Fruit fly (Drosophila melanogaster): Measurements from ENCODE around the gene COX7A.

The COX7A gene

dm6 chr3R:8349449-8350115 is 8.7 kb upstream of the COX7A start, which contains the start of gene Atg13 (continued):
- TF ChIP-seq CG31388 (GFP tag; optimal IDR thresholded peaks at IDR 0.05) = no peak
- TF ChIP-seq Dip2 (GFP tag; IDR thresholded peaks at IDR 0.05) = no peak
- no peak for TF ChIP-seq CTCF (GFP tag; optimal IDR thresholded peaks at IDR 0.05)
- TF ChIP-seq Dfd (GFP tag; optimal IDR thresholded peaks at IDR 0.05) = peak in 1 of 2 experiments; percentile 51
- TF ChIP-seq CG17912 (GFP tag; optimal IDR thresholded peaks at IDR 0.05) = no peak
- no peak for TF ChIP-seq kni (GFP tag; optimal IDR thresholded peaks at IDR 0.05)
- no peak for TF ChIP-seq tx (GFP tag; optimal IDR thresholded peaks at IDR 0.05)
- no peak for TF ChIP-seq Ada2b (GFP tag; IDR thresholded peaks at IDR 0.05)
- TF ChIP-seq lola (GFP tag; optimal IDR thresholded peaks at IDR 0.05) = peak in 1 of 3 experiments; percentile 34
- TF ChIP-seq Ssrp (tag; optimal IDR thresholded peaks at IDR 0.05) = peak; percentile 33
- TF ChIP-seq Ptx1 (GFP tag; IDR thresholded peaks at IDR 0.05) = peak; percentile 34; the same call in 1 of the 2 replicates
- TF ChIP-seq onecut (GFP tag; IDR thresholded peaks at IDR 0.05) = no peak
- no peak for TF ChIP-seq zf30C (GFP tag; optimal IDR thresholded peaks at IDR 0.05)
- TF ChIP-seq fd3F (GFP tag; optimal IDR thresholded peaks at IDR 0.05) = no peak
- TF ChIP-seq fd102C (GFP tag; optimal IDR thresholded peaks at IDR 0.05) = no peak
- no peak for TF ChIP-seq TFAM (GFP tag; optimal IDR thresholded peaks at IDR 0.05)
- TF ChIP-seq YL-1 (GFP tag; optimal IDR thresholded peaks at IDR 0.05) = peak; percentile 33
- no peak for TF ChIP-seq Fer3 (tag; optimal IDR thresholded peaks at IDR 0.05)
- TF ChIP-seq CG17359 (tag; optimal IDR thresholded peaks at IDR 0.05) = no peak
- TF ChIP-seq esg (GFP tag; conservative IDR thresholded peaks at IDR 0.05) = no peak

dm6 chr3R:8349106-8349448 is 8.2 kb upstream of the COX7A start:
- TF ChIP-seq cad (GFP tag; optimal IDR thresholded peaks at IDR 0.05) (no peak), CG12236 (GFP tag; optimal IDR thresholded peaks at IDR 0.05) (no peak), nerfin-2 (GFP tag; IDR thresholded peaks at IDR 0.05; ENCODE audit: partially characterized antibody) (no peak), tgo (GFP tag; IDR thresholded peaks at IDR 0.05) (no peak), ci (GFP tag; IDR thresholded peaks at IDR 0.05) (no peak), CG13775 (GFP tag; optimal IDR thresholded peaks at IDR 0.05) (no peak), ERR (GFP tag; optimal IDR thresholded peaks at IDR 0.05) (no peak), ind (GFP tag; optimal IDR thresholded peaks at IDR 0.05) (no peak), CG11560 (tag; IDR thresholded peaks at IDR 0.05) (no peak), CG15514 (GFP tag; optimal IDR thresholded peaks at IDR 0.05) (no peak), Gsc (GFP tag; IDR thresholded peaks at IDR 0.05) (no peak), tio (GFP tag; optimal IDR thresholded peaks at IDR 0.05) (no peak), cato (GFP tag; optimal IDR thresholded peaks at IDR 0.05; ENCODE audit: borderline replicate concordance) (no peak), MESR4 (GFP tag; optimal IDR thresholded peaks at IDR 0.05) (peak; percentile 28), Dp (GFP tag; optimal IDR thresholded peaks at IDR 0.05) (peak; percentile 71), trh (GFP tag; optimal IDR thresholded peaks at IDR 0.05) (no peak), CHES-1-like (GFP tag; optimal IDR thresholded peaks at IDR 0.05) (no peak), Xbp1 (GFP tag; optimal IDR thresholded peaks at IDR 0.05) (peak; percentile 89), Rx (GFP tag; IDR thresholded peaks at IDR 0.05) (no peak), Mes4 (GFP tag; optimal IDR thresholded peaks at IDR 0.05) (no peak), CG14050 (GFP tag; IDR thresholded peaks at IDR 0.05) (no peak), bcd (GFP tag; optimal IDR thresholded peaks at IDR 0.05) (no peak), kay (GFP tag; optimal IDR thresholded peaks at IDR 0.05) (peak; percentile 21), CG9817 (tag; optimal IDR thresholded peaks at IDR 0.05) (no peak), so (GFP tag; IDR thresholded peaks at IDR 0.05) (no peak), pho (GFP tag; optimal IDR thresholded peaks at IDR 0.05) (no peak), CG8388 (GFP tag; optimal IDR thresholded peaks at IDR 0.05) (no peak), CG13424 (tag; optimal IDR thresholded peaks at IDR 0.05) (no peak), E2f2 (GFP tag; IDR thresholded peaks at IDR 0.05) (peak; percentile 81), CG18619 (GFP tag; optimal IDR thresholded peaks at IDR 0.05) (peak; percentile 17), Med (GFP tag) (peak; percentile 34), PHDP (tag; optimal IDR thresholded peaks at IDR 0.05) (no peak)
